Worm (Caenorhabditis elegans) whole organism, mixed stage, embryonic: ENCODE results near the gene ubxn-4.

ENCODE experiments used
- mab-5 ChIP-seq: fragments of 150-350 bp; optimal IDR thresholded peaks from 2 replicates; lab custom pipeline; 2014; ENCODE audit warnings: missing biosample characterization, missing genetic modification characterization
- mls-2 ChIP-seq: sonication (generic microtip); optimal IDR thresholded peaks from 2 replicates; lab custom pipeline; 2016; ENCODE audit warnings: mild to moderate bottlenecking, missing genetic modification characterization, moderate library complexity, missing compliant biosample characterization
- nhr-237 ChIP-seq: fragments of 150-350 bp; optimal IDR thresholded peaks from 2 replicates; lab custom pipeline; 2014; ENCODE audit warnings: missing biosample characterization, missing genetic modification characterization
- nhr-28 ChIP-seq: fragments of 150-350 bp; optimal IDR thresholded peaks from 2 replicates; lab custom pipeline; 2014; ENCODE audit warnings: missing biosample characterization, missing genetic modification characterization
- unc-39 ChIP-seq: fragments of 150-350 bp; optimal IDR thresholded peaks from 2 replicates; lab custom pipeline; 2014; ENCODE audit warnings: missing biosample characterization, missing genetic modification characterization
- unc-62 ChIP-seq: fragments of 150-350 bp; optimal IDR thresholded peaks from 2 replicates; lab custom pipeline; 2014; ENCODE audit warnings: missing biosample characterization, missing genetic modification reagents, missing genetic modification characterization
- ztf-11 ChIP-seq: fragments of 150-350 bp; optimal IDR thresholded peaks from 2 replicates; lab custom pipeline; 2014; ENCODE audit warnings: missing biosample characterization, missing genetic modification characterization

DNA sequence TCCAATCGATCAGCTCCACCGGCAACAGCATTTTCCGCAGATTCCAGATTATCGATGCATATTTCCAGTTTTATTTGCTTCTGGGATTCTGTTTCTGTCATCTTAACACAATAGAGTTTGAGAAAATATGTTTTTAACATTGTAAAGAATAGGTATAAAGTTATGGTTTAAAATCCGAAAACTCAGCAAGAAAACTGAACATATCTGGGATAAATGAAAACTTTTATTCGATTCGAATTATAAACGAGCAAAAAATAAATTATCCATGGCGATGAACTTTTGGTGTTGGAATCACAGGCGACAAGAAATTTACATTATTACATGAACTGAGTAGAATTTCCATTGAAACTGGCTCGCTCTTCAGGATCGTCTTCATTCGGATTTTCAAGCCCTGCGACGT is 1.9 kb downstream of the ubxn-4 start, which contains the start of gene cutc-1:
- TF ChIP-seq unc-62 (GFP tag; lab: Kevin White, UChicago) (no peak), unc-39 (no peak), nhr-237 (tag; lab: Kevin White, UChicago) (no peak), mab-5 (tag; lab: Kevin White, UChicago) (no peak), nhr-28 (tag; lab: Kevin White, UChicago) (no peak), ztf-11 (tag; lab: Kevin White, UChicago) (no peak), mls-2 (tag; lab: Kevin White, UChicago) (no peak)
